Worm (Caenorhabditis elegans) whole organism, L1 larva: ENCODE data around the gene T04A6.2.

Experiments
- C04F5.9 ChIP-seq: sonication (generic microtip); optimal IDR thresholded peaks from 2 replicates; lab custom pipeline; 2016; ENCODE audit warnings: missing genetic modification characterization, missing compliant biosample characterization
- aha-1 ChIP-seq: fragments of 150-350 bp; optimal IDR thresholded peaks from 2 replicates; lab custom pipeline; 2014; ENCODE audit warnings: missing biosample characterization, missing genetic modification characterization
- nhr-28 ChIP-seq: fragments of 150-350 bp; optimal IDR thresholded peaks from 2 replicates; lab custom pipeline; 2014; ENCODE audit warnings: missing biosample characterization, missing genetic modification characterization
- snpc-4 ChIP-seq: fragments of 150-350 bp; optimal IDR thresholded peaks from 2 replicates; lab custom pipeline; 2014; ENCODE audit warnings: missing biosample characterization, missing genetic modification characterization

ce11 chrIII:7643902-7644641 is 29.4 kb downstream of the T04A6.2 start:
- no peak for TF ChIP-seq nhr-28
- TF ChIP-seq snpc-4 (tag; lab: Kevin White, UChicago): no peak
- no peak for TF ChIP-seq C04F5.9 (tag; lab: Kevin White, UChicago)
- TF ChIP-seq aha-1 (tag; lab: Kevin White, UChicago): no peak
